Worm (Caenorhabditis elegans) whole organism, L4 larva: ENCODE data around the gene irld-18.

ENCODE experiments used
- ces-1 ChIP-seq: fragments of 150-350 bp; sonication (generic microtip); optimal IDR thresholded peaks from 4 replicates; lab custom pipeline; 2014; ENCODE audit warnings: missing biosample characterization, missing genetic modification reagents, missing genetic modification characterization
- dpl-1 ChIP-seq: fragments of 150-350 bp; optimal IDR thresholded peaks from 2 replicates; lab custom pipeline; 2014; ENCODE audit warnings: missing biosample characterization, missing genetic modification reagents, missing genetic modification characterization
- duxl-1 ChIP-seq: sonication (generic microtip); optimal IDR thresholded peaks from 2 replicates; lab custom pipeline; 2016; ENCODE audit warnings: mild to moderate bottlenecking, missing genetic modification characterization, moderate library complexity, missing compliant biosample characterization; ENCODE audit not compliant: poor library complexity
- fkh-10 ChIP-seq: fragments of 150-350 bp; optimal IDR thresholded peaks from 2 replicates; lab custom pipeline; 2014; ENCODE audit warnings: missing biosample characterization, missing genetic modification reagents, missing genetic modification characterization
- mdt-29 ChIP-seq: fragments of 200-800 bp; sonication (Bioruptor generic); IDR thresholded peaks from 2 replicates; pipeline ENCODE4 v1.3.6; 2022; ENCODE audit warnings: missing genetic modification reagents, missing genetic modification characterization, missing compliant biosample characterization
- nhr-102 ChIP-seq: sonication (generic microtip); optimal IDR thresholded peaks from 2 replicates; lab custom pipeline; 2016; ENCODE audit warnings: mild to moderate bottlenecking, missing genetic modification characterization, moderate library complexity, missing compliant biosample characterization
- nhr-76 ChIP-seq: fragments of 150-350 bp; optimal IDR thresholded peaks from 2 replicates; lab custom pipeline; 2014; ENCODE audit warnings: missing biosample characterization, missing genetic modification characterization
- pqm-1 ChIP-seq: sonication (generic microtip); optimal IDR thresholded peaks from 2 replicates; lab custom pipeline; 2017; ENCODE audit warnings: missing biosample characterization, missing genetic modification characterization
- skn-1 ChIP-seq: fragments of 150-350 bp; optimal IDR thresholded peaks from 2 replicates; lab custom pipeline; 2014; ENCODE audit warnings: missing biosample characterization, missing genetic modification characterization
- unc-62 ChIP-seq, 3 experiments: fragments of 150-350 bp in 1 of 3; sonication (generic microtip); optimal IDR thresholded peaks in 2 of 3; peaks in 1 of 3; 1 replicate in 1 of 3; 2 replicates in 2 of 3; lab custom pipeline; 2014 to 2017; ENCODE audit warnings: missing biosample characterization in 3 of 3, missing genetic modification characterization in 3 of 3, missing genetic modification reagents in 3 of 3, missing genotype in 1 of 3

DNA sequence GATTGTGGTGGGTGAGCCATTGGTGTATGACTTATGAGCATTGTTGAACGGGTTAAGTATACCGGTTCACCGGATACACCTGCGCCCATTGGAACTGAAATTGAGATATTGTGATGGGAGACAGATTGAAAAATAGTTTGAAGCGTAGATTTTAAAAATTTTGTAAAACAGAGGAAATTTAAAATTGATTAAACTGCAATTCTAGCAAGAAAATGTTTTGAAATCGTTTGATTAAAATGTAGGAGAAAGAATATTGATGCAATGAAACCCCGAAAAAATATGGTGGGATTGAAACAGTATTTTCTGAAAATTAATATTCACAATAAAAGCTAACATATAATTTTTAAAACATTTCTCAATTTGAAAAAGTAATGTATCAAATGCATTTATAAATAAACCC is 26.1 kb downstream of the irld-18 start, which contains the start of gene Y57G11B.6:
- TF ChIP-seq mdt-29 (GFP tag; lab: Robert Waterston, UW) (no peak), fkh-10 (GFP tag; lab: Kevin White, UChicago) (no peak), nhr-102 (tag; lab: Kevin White, UChicago) (no peak), ces-1 (no peak), dpl-1 (GFP tag; lab: Kevin White, UChicago) (no peak), duxl-1 (no peak), unc-62 (GFP tag; optimal IDR thresholded peaks at IDR 0.05 in 1 of 2; lab: Kevin White, UChicago) (no peak), unc-62 (tag; optimal IDR thresholded peaks at IDR 0.05; lab: Kevin White, UChicago) (no peak), skn-1 (tag; lab: Kevin White, UChicago) (no peak), nhr-76 (tag; lab: Kevin White, UChicago) (no peak), pqm-1 (no peak)
